Worm (Caenorhabditis elegans) whole organism, L4/young adult: ENCODE results near the gene cat-2.

Experiments
- W03F9.2 ChIP-seq: fragments of 150-350 bp; optimal IDR thresholded peaks from 2 replicates; lab custom pipeline; 2014; ENCODE audit warnings: missing biosample characterization, missing genetic modification characterization
- dao-5 ChIP-seq: sonication (generic microtip); optimal IDR thresholded peaks from 2 replicates; lab custom pipeline; 2016; ENCODE audit warnings: missing genotype, missing genetic modification characterization, moderate library complexity, missing compliant biosample characterization
- him-1 ChIP-seq: sonication (generic microtip); optimal IDR thresholded peaks from 2 replicates; lab custom pipeline; 2016; ENCODE audit warnings: missing genotype, missing genetic modification reagents, missing genetic modification characterization, missing compliant biosample characterization

- no peak for TF ChIP-seq him-1 (tag; lab: Kevin White, UChicago)
- TF ChIP-seq W03F9.2 (tag; lab: Kevin White, UChicago): no peak
- TF ChIP-seq dao-5 (tag; lab: Kevin White, UChicago): no peak
These were observed at the start of gene cat-2 for ce11 chrII:257519-257918.
